Worm (Caenorhabditis elegans) whole organism, L2 larva: ENCODE data around the gene srz-6.

Experiments used
- C34F6.9 ChIP-seq: fragments of 150-350 bp; optimal IDR thresholded peaks from 2 replicates; lab custom pipeline; 2014; ENCODE audit warnings: missing biosample characterization, missing genetic modification characterization
- F13H6.1 ChIP-seq: sonication (generic microtip); optimal IDR thresholded peaks from 2 replicates; lab custom pipeline; 2016; ENCODE audit warnings: missing genetic modification characterization, missing compliant biosample characterization
- R02D3.7 ChIP-seq: fragments of 150-350 bp; optimal IDR thresholded peaks from 2 replicates; lab custom pipeline; 2014; ENCODE audit warnings: missing biosample characterization, missing genetic modification characterization
- Y55F3AM.14 ChIP-seq: fragments of 200-800 bp; sonication (Bioruptor generic); optimal IDR thresholded peaks from 2 replicates; lab custom pipeline; 2018; ENCODE audit warnings: mild to moderate bottlenecking, missing genetic modification characterization, missing compliant biosample characterization
- ZK546.5 ChIP-seq: sonication (generic microtip); optimal IDR thresholded peaks from 2 replicates; lab custom pipeline; 2017; ENCODE audit warnings: missing biosample characterization, missing genetic modification characterization
- alr-1 ChIP-seq: fragments of 150-350 bp; optimal IDR thresholded peaks from 2 replicates; lab custom pipeline; 2014; ENCODE audit warnings: missing biosample characterization, missing genetic modification characterization
- blmp-1 ChIP-seq: sonication (generic microtip); optimal IDR thresholded peaks from 2 replicates; lab custom pipeline; 2017; ENCODE audit warnings: missing genetic modification characterization, mild to moderate bottlenecking, missing compliant biosample characterization, antibody characterized with exemption, moderate library complexity; ENCODE audit not compliant: insufficient read depth
- ceh-16 ChIP-seq: fragments of 150-350 bp; optimal IDR thresholded peaks from 2 replicates; lab custom pipeline; 2014; ENCODE audit warnings: missing biosample characterization, missing genetic modification characterization
- ceh-82 ChIP-seq: fragments of 150-350 bp; optimal IDR thresholded peaks from 2 replicates; lab custom pipeline; 2014; ENCODE audit warnings: missing biosample characterization, missing genetic modification characterization
- crh-2 ChIP-seq: sonication (generic microtip); optimal IDR thresholded peaks from 2 replicates; lab custom pipeline; 2017; ENCODE audit warnings: missing biosample characterization, missing genetic modification characterization
- dmd-4 ChIP-seq: sonication (generic microtip); optimal IDR thresholded peaks from 2 replicates; lab custom pipeline; 2017; ENCODE audit warnings: missing biosample characterization, missing genetic modification characterization
- elt-1 ChIP-seq: fragments of 150-350 bp; optimal IDR thresholded peaks from 2 replicates; lab custom pipeline; 2014; ENCODE audit warnings: missing biosample characterization, missing genetic modification characterization
- fos-1 ChIP-seq: fragments of 150-350 bp; optimal IDR thresholded peaks from 2 replicates; lab custom pipeline; 2014; ENCODE audit warnings: missing biosample characterization, missing genetic modification characterization
- gmeb-1 ChIP-seq: fragments of 150-350 bp; optimal IDR thresholded peaks from 2 replicates; lab custom pipeline; 2014; ENCODE audit warnings: missing biosample characterization, missing genetic modification characterization
- lin-11 ChIP-seq: fragments of 150-350 bp; sonication (generic microtip); optimal IDR thresholded peaks from 2 replicates; lab custom pipeline; 2014; ENCODE audit warnings: missing biosample characterization, missing genetic modification characterization, inconsistent platforms, mixed read lengths
- lin-13 ChIP-seq: fragments of 150-350 bp; optimal IDR thresholded peaks from 2 replicates; lab custom pipeline; 2014; ENCODE audit warnings: missing biosample characterization, missing genetic modification reagents, missing genetic modification characterization
- mab-5 ChIP-seq: fragments of 150-350 bp; optimal IDR thresholded peaks from 2 replicates; lab custom pipeline; 2014; ENCODE audit warnings: missing biosample characterization, missing genetic modification characterization
- mbf-1 ChIP-seq: sonication (generic microtip); optimal IDR thresholded peaks from 2 replicates; lab custom pipeline; 2017; ENCODE audit warnings: missing biosample characterization, missing genetic modification characterization
- mdl-1 ChIP-seq, 2 experiments: fragments of 150-350 bp in 1 of 2; sonication (generic microtip) in 1 of 2; optimal IDR thresholded peaks; 2 replicates each; lab custom pipeline; 2017; ENCODE audit warnings: missing biosample characterization in 2 of 2, missing genetic modification characterization in 2 of 2
- nhr-10 ChIP-seq: sonication (generic microtip); optimal IDR thresholded peaks from 2 replicates; lab custom pipeline; 2017; ENCODE audit warnings: missing biosample characterization, missing genetic modification characterization
- nhr-12 ChIP-seq: fragments of 150-350 bp; optimal IDR thresholded peaks from 2 replicates; lab custom pipeline; 2014; ENCODE audit warnings: missing biosample characterization, missing genetic modification characterization
- nhr-21 ChIP-seq: fragments of 150-350 bp; optimal IDR thresholded peaks from 2 replicates; lab custom pipeline; 2014; ENCODE audit warnings: missing biosample characterization, missing genetic modification characterization
- nhr-23 ChIP-seq: fragments of 150-350 bp; optimal IDR thresholded peaks from 2 replicates; lab custom pipeline; 2014; ENCODE audit warnings: missing biosample characterization, missing genetic modification reagents, missing genetic modification characterization
- nhr-237 ChIP-seq: fragments of 150-350 bp; optimal IDR thresholded peaks from 2 replicates; lab custom pipeline; 2014; ENCODE audit warnings: missing biosample characterization, missing genetic modification characterization
- nhr-25 ChIP-seq: fragments of 150-350 bp; sonication (generic microtip); optimal IDR thresholded peaks from 3 replicates; lab custom pipeline; 2014; ENCODE audit warnings: missing biosample characterization, missing genetic modification characterization
- nhr-6 ChIP-seq: fragments of 150-350 bp; optimal IDR thresholded peaks from 2 replicates; lab custom pipeline; 2014; ENCODE audit warnings: missing biosample characterization, missing genetic modification characterization
- nhr-77 ChIP-seq: fragments of 150-350 bp; optimal IDR thresholded peaks from 2 replicates; lab custom pipeline; 2014; ENCODE audit warnings: missing biosample characterization, missing genetic modification characterization
- peb-1 ChIP-seq: fragments of 150-350 bp; optimal IDR thresholded peaks from 2 replicates; lab custom pipeline; 2014; ENCODE audit warnings: missing biosample characterization, missing genetic modification characterization
- sem-4 ChIP-seq: fragments of 150-350 bp; optimal IDR thresholded peaks from 2 replicates; lab custom pipeline; 2014; ENCODE audit warnings: missing biosample characterization, missing genetic modification reagents, missing genetic modification characterization
- sma-3 ChIP-seq: sonication (generic microtip); optimal IDR thresholded peaks from 2 replicates; lab custom pipeline; 2016; ENCODE audit warnings: missing genetic modification reagents, missing genetic modification characterization, missing compliant biosample characterization
- sma-9 ChIP-seq, 2 experiments: fragments of 150-350 bp in 1 of 2; sonication (generic microtip) in 1 of 2; optimal IDR thresholded peaks; 2 replicates each; lab custom pipeline; 2014 to 2016; ENCODE audit warnings: missing genetic modification characterization in 2 of 2, mild to moderate bottlenecking in 1 of 2, missing biosample characterization in 1 of 2, missing compliant biosample characterization in 1 of 2, missing genetic modification reagents in 1 of 2, moderate library complexity in 1 of 2
- snpc-4 ChIP-seq: fragments of 150-350 bp; optimal IDR thresholded peaks from 2 replicates; lab custom pipeline; 2014; ENCODE audit warnings: missing biosample characterization, missing genetic modification characterization
- unc-62 ChIP-seq: fragments of 150-350 bp; optimal IDR thresholded peaks from 2 replicates; lab custom pipeline; 2014; ENCODE audit warnings: missing biosample characterization, missing genetic modification reagents, missing genetic modification characterization
- ztf-1 ChIP-seq: fragments of 200-800 bp; sonication (Bioruptor generic); conservative IDR thresholded peaks from 2 replicates; pipeline ENCODE4 v1.3.6; 2022; ENCODE audit warnings: missing genetic modification characterization, missing compliant biosample characterization
- ztf-11 ChIP-seq: sonication (generic microtip); optimal IDR thresholded peaks from 2 replicates; lab custom pipeline; 2017; ENCODE audit warnings: missing biosample characterization, missing genetic modification characterization
- ztf-4 ChIP-seq: fragments of 150-350 bp; optimal IDR thresholded peaks from 2 replicates; lab custom pipeline; 2014; ENCODE audit warnings: missing biosample characterization, missing genetic modification characterization

The srz-6 gene

DNA sequence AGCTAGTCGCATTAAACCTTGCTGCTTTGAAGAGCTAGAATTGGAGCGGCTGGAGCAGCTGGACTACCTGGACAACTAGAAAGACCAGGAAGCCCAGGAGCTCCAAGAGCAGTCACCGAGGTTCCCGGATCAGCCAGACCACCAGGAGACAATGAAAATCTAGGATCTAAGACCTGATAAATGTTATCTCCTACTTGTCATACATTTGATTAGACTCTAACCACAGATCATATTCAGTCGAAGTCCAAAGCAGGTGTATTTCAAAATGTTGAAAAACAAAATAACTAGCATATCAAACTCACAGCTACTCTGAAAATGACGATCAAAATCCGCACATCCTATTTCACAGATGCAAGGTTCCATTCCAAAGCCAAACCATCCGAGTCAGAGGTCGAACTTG is at the start of gene srz-6:
Gene srz-6 (plus strand): TSS at position 301 of the 400 bp plus-strand sequence.
- TF ChIP-seq ztf-11 (tag; lab: Kevin White, UChicago) (no peak), C34F6.9 (tag; lab: Kevin White, UChicago) (no peak), mbf-1 (no peak), nhr-23 (no peak), blmp-1 (tag; lab: Kevin White, UChicago) (no peak), nhr-25 (tag; lab: Kevin White, UChicago) (no peak), fos-1 (tag; lab: Kevin White, UChicago) (no peak), ztf-1 (no peak), ztf-4 (tag; lab: Kevin White, UChicago) (no peak), sma-3 (GFP tag; lab: Kevin White, UChicago) (no peak), nhr-6 (tag; lab: Kevin White, UChicago) (no peak), Y55F3AM.14 (GFP tag; lab: Kevin White, UChicago) (no peak), nhr-237 (tag; lab: Kevin White, UChicago) (no peak), mdl-1 (tag; optimal IDR thresholded peaks at IDR 0.05; lab: Kevin White, UChicago) (no peak), lin-13 (GFP tag; lab: Kevin White, UChicago) (no peak), nhr-10 (no peak), lin-11 (tag; lab: Kevin White, UChicago) (no peak), alr-1 (tag; lab: Kevin White, UChicago) (no peak), sem-4 (tag; lab: Kevin White, UChicago) (no peak), R02D3.7 (no peak)

DNA sequence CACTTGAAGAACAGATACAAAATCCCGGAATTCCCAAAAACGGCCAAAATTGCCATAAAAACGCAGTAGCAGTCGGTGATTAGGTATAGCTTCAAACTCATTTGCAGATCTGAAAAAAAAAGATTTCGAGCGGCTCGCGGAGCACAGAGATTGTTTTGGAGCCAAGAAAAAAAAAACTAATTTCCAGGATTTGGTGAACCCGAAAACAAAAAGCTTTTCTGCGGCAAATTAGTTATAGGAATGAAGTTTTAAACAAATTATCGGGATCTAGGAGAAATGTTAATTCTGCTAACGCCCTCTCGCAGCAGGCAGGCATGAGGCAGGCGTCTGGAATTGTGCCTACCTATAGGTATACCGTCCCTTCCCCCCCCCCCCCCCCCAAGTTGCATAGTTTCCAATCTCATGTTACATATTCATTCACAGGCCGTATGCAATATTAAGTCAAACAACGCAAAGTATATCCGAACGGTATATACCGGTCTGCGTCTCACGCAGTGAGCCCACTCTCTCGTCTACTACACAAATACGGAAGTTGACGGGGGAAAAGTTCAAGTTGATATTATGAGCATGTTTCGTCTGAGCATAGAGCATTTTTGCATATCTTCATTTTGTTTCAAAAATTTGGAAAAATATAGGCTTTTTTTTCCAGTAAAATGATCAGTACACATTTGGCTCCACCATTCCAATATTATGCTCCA is 47.2 kb upstream of the srz-6 start, which contains the start of the genes W05H5.1 and pitr-6:
Gene W05H5.1 (minus strand): TSS at position 101 of the 698 bp plus-strand sequence.
Gene pitr-6 (plus strand): TSS at position 648 of the 698 bp plus-strand sequence.
- TF ChIP-seq nhr-21 (tag; lab: Kevin White, UChicago) (no peak), sma-9 (GFP tag; optimal IDR thresholded peaks at IDR 0.05; lab: Kevin White, UChicago) (no peak), sma-9 (tag; optimal IDR thresholded peaks at IDR 0.05; lab: Kevin White, UChicago) (no peak), ceh-16 (tag; lab: Kevin White, UChicago) (no peak), alr-1 (tag; lab: Kevin White, UChicago) (no peak), nhr-6 (tag; lab: Kevin White, UChicago) (no peak), mab-5 (no peak), dmd-4 (tag; lab: Kevin White, UChicago) (no peak), nhr-10 (no peak), Y55F3AM.14 (GFP tag; lab: Kevin White, UChicago) (no peak), crh-2 (tag; lab: Kevin White, UChicago) (no peak), R02D3.7 (no peak), nhr-12 (no peak)

DNA sequence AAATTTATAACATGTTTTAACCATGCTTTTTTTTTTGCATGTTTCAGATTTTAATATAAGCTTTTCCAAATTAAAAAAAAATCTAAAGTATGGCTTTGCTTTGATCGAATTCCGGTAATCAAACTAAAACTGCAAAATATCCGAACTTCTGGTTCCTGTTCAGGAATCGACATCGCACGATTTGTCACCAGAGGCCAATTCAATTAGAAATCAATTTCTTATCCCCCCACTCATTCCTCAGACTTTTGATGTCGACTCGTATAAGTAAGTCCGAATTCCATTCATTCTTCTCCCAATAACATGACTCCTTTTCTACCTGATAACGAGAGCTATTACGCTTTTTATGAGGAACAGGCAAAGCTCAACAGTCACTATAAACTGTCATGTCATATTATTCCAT is 43.8 kb upstream of the srz-6 start, which contains the start of gene srh-27:
Gene srh-27 (plus strand): TSS at position 301 of the 400 bp plus-strand sequence.
- no peak for TF ChIP-seq Y55F3AM.14 (GFP tag; lab: Kevin White, UChicago)
- TF ChIP-seq lin-11 (tag; lab: Kevin White, UChicago): no peak
- no peak for TF ChIP-seq nhr-237 (tag; lab: Kevin White, UChicago)
- no peak for TF ChIP-seq nhr-21 (tag; lab: Kevin White, UChicago)
- no peak for TF ChIP-seq ceh-82 (tag; lab: Kevin White, UChicago)
- TF ChIP-seq nhr-77 (tag; lab: Kevin White, UChicago): no peak
- TF ChIP-seq elt-1: no peak
- TF ChIP-seq lin-13 (GFP tag; lab: Kevin White, UChicago): no peak
- no peak for TF ChIP-seq gmeb-1

DNA sequence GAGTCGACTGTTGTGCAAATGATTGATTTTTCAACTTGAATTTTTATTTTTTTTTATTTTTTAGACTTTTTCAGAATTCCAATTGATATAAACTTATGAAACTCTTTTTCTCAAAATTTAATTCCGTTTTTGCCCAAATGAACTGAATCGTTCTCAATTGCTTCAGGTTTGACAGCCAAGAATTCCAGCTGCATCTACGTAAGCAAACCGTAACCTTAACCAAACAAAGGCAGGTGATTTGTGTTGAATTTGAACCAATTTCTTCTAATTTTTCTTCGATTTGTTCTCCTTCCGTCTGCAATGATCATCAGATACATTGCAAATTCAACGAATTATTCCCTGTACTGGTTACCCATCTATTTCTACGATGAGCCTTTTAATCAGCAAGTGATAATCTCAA is 42.2 kb upstream of the srz-6 start, which contains the start of gene sre-34:
Gene sre-34 (plus strand): TSS at position 301 of the 400 bp plus-strand sequence.
- TF ChIP-seq F13H6.1 (tag; lab: Kevin White, UChicago) (no peak), nhr-77 (tag; lab: Kevin White, UChicago) (no peak), ZK546.5 (no peak), unc-62 (no peak), crh-2 (tag; lab: Kevin White, UChicago) (no peak), snpc-4 (tag; lab: Kevin White, UChicago) (no peak), peb-1 (tag; lab: Kevin White, UChicago) (no peak)
